Worm (Caenorhabditis elegans) whole organism, early embryonic: ENCODE measurements around the gene T05E12.8.

ENCODE experiments used
- F13C5.2 ChIP-seq: sonication (generic microtip); optimal IDR thresholded peaks from 2 replicates; lab custom pipeline; 2017; ENCODE audit warnings: mild to moderate bottlenecking, missing genetic modification characterization, inconsistent platforms, missing compliant biosample characterization
- aly-1 ChIP-seq: sonication (generic microtip); optimal IDR thresholded peaks from 2 replicates; lab custom pipeline; 2016; ENCODE audit warnings: missing genetic modification characterization, missing compliant biosample characterization
- ama-1 ChIP-seq: fragments of 150-350 bp; optimal IDR thresholded peaks from 2 replicates; lab custom pipeline; 2014
- ceh-13 ChIP-seq: fragments of 200-800 bp; sonication (Bioruptor generic); optimal IDR thresholded peaks from 2 replicates; lab custom pipeline; 2018; ENCODE audit warnings: mild to moderate bottlenecking, missing genetic modification characterization, missing compliant biosample characterization
- ceh-36 ChIP-seq: sonication (generic microtip); optimal IDR thresholded peaks from 2 replicates; lab custom pipeline; 2016; ENCODE audit warnings: missing genetic modification characterization, inconsistent platforms, missing compliant biosample characterization
- flt-1 ChIP-seq: fragments of 200-800 bp; sonication (Bioruptor generic); IDR thresholded peaks from 2 replicates; pipeline ENCODE4 v1.3.6; 2022; ENCODE audit warnings: missing genetic modification characterization, missing compliant biosample characterization
- hmbx-1 ChIP-seq: sonication (generic microtip); optimal IDR thresholded peaks from 2 replicates; lab custom pipeline; 2016; ENCODE audit warnings: mild to moderate bottlenecking, missing genetic modification characterization, missing compliant biosample characterization
- hmg-4 ChIP-seq: fragments of 200-800 bp; sonication (Bioruptor generic); optimal IDR thresholded peaks from 2 replicates; lab custom pipeline; 2018; ENCODE audit warnings: mild to moderate bottlenecking, missing genetic modification characterization, missing compliant biosample characterization
- hnd-1 ChIP-seq: sonication (generic microtip); optimal IDR thresholded peaks from 2 replicates; lab custom pipeline; 2016; ENCODE audit warnings: missing genetic modification characterization, missing compliant biosample characterization
- pes-1 ChIP-seq: fragments of 200-800 bp; sonication (Bioruptor generic); IDR thresholded peaks from 2 replicates; pipeline ENCODE4 v1.3.6; 2022; ENCODE audit warnings: missing genetic modification reagents, missing genetic modification characterization, missing compliant biosample characterization
- scrt-1 ChIP-seq: fragments of 200-800 bp; sonication (Bioruptor generic); IDR thresholded peaks from 2 replicates; pipeline ENCODE4 v1.3.6; 2022; ENCODE audit warnings: missing genetic modification characterization, missing compliant biosample characterization
- sea-1 ChIP-seq: fragments of 200-800 bp; sonication (Bioruptor generic); conservative IDR thresholded peaks from 2 replicates; pipeline ENCODE4 v1.3.6; 2022; ENCODE audit warnings: missing genetic modification characterization, missing compliant biosample characterization
- tbx-11 ChIP-seq: fragments of 200-800 bp; sonication (Bioruptor generic); IDR thresholded peaks from 2 replicates; pipeline ENCODE4 v1.3.6; 2022; ENCODE audit warnings: missing genetic modification characterization, missing compliant biosample characterization
- tra-4 ChIP-seq: sonication (generic microtip); optimal IDR thresholded peaks from 2 replicates; lab custom pipeline; 2017; ENCODE audit warnings: missing genetic modification characterization, missing compliant biosample characterization

DNA sequence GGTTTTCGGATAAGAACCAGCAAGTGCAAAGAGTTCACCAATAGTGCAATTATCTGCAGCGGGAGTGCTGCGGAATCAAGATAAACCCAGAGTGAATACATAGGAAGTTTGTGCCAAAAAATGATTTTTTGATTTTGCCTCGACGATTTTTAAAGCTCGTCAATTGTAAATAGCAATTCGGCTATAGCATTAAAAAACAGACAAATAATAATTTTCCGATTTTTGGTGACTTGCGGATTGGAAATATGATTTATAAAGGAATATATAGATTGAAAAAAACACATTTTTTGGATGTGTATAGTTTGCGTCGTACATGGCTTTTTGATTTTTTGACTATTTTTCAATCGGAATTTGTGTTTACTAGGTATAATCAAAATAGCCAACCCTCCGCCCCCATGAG is 10.9 kb downstream of the T05E12.8 start, which contains the start of gene srw-20:
- TF ChIP-seq aly-1 (tag; lab: Kevin White, UChicago) (no peak), pes-1 (GFP tag; lab: Robert Waterston, UW) (no peak), ceh-13 (GFP tag; lab: Kevin White, UChicago) (no peak), ceh-36 (tag; lab: Kevin White, UChicago) (no peak), scrt-1 (GFP tag; lab: Robert Waterston, UW) (no peak), ama-1 (lab: Kevin White, UChicago) (no peak), flt-1 (GFP tag; lab: Robert Waterston, UW) (no peak), tbx-11 (GFP tag; lab: Robert Waterston, UW) (no peak), F13C5.2 (tag; lab: Kevin White, UChicago) (no peak), tra-4 (no peak), hmbx-1 (no peak), hnd-1 (tag; lab: Kevin White, UChicago) (no peak), sea-1 (GFP tag; lab: Robert Waterston, UW) (no peak), hmg-4 (GFP tag; lab: Kevin White, UChicago) (no peak)
